Fruit fly (Drosophila melanogaster): ENCODE results near the gene Aps.

DNA sequence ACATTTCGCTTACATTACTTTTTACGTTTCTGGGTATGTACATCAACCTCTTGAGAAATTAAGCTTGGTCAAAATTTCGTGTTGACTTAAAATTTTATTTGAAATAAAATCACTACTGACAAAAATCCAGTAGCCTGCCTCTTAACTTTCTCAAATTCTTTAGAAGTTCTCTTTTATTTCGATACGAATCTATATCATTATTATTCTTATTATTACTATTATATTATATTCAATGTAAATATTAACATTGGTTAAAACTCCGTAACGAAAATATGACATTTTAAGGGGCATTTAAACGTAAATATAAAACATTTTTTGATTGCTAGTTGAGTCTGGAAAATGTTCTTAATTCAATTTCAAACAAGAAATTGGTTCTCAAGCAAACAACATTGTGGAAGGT lies 12.6 kb downstream of the Aps start, which contains the start of gene OXA1L:
- TF ChIP-seq usp (GFP tag; optimal IDR thresholded peaks at IDR 0.05) (no peak), CG8478 (optimal IDR thresholded peaks at IDR 0.05) (no peak), psq (optimal IDR thresholded peaks at IDR 0.05) (no peak), Dll (optimal IDR thresholded peaks at IDR 0.05) (no peak), EcR (GFP tag; optimal IDR thresholded peaks at IDR 0.05) (no peak), pan (optimal IDR thresholded peaks at IDR 0.05) (no peak)

Measured in whole organism.